Worm (Caenorhabditis elegans) whole organism, young adult: ENCODE data around the gene ZK418.5.

Experiments used
- B0035.1 ChIP-seq: sonication (generic microtip); optimal IDR thresholded peaks from 2 replicates; lab custom pipeline; 2016; ENCODE audit warnings: missing genetic modification characterization, mild to moderate bottlenecking, missing compliant biosample characterization, missing genotype, missing genetic modification reagents
- C06A6.2 ChIP-seq: fragments of 200-800 bp; sonication (Bioruptor generic); conservative IDR thresholded peaks from 2 replicates; pipeline ENCODE4 v1.3.6; 2022; ENCODE audit warnings: missing genetic modification characterization, missing compliant biosample characterization
- F10E7.11 ChIP-seq: sonication (generic microtip); optimal IDR thresholded peaks from 2 replicates; lab custom pipeline; 2017; ENCODE audit warnings: mild to moderate bottlenecking, missing genetic modification characterization, moderate library complexity, missing compliant biosample characterization
- F37B4.10 ChIP-seq: fragments of 200-800 bp; sonication (Bioruptor generic); IDR thresholded peaks from 2 replicates; pipeline ENCODE4 v1.3.6; 2022; ENCODE audit warnings: missing genetic modification characterization, missing compliant biosample characterization
- F49E8.2 ChIP-seq: sonication (generic microtip); optimal IDR thresholded peaks from 3 replicates; lab custom pipeline; 2017; ENCODE audit warnings: missing genetic modification characterization, mild to moderate bottlenecking, missing compliant biosample characterization, antibody characterized with exemption, moderate library complexity; ENCODE audit not compliant: insufficient read depth
- F55B11.4 ChIP-seq: sonication (generic microtip); optimal IDR thresholded peaks from 2 replicates; lab custom pipeline; 2016; ENCODE audit warnings: missing compliant biosample characterization, missing genetic modification characterization, borderline replicate concordance; ENCODE audit not compliant: insufficient read depth
- F57A8.1 ChIP-seq: fragments of 200-800 bp; sonication (Bioruptor generic); optimal IDR thresholded peaks from 2 replicates; lab custom pipeline; 2018; ENCODE audit warnings: mild to moderate bottlenecking, missing genetic modification characterization, moderate library complexity, missing compliant biosample characterization
- F57C9.4 ChIP-seq: sonication (generic microtip); optimal IDR thresholded peaks from 2 replicates; lab custom pipeline; 2017; ENCODE audit warnings: mild to moderate bottlenecking, missing genetic modification characterization, missing compliant biosample characterization
- K12H6.12 ChIP-seq: fragments of 200-800 bp; sonication (Bioruptor generic); optimal IDR thresholded peaks from 2 replicates; lab custom pipeline; 2018; ENCODE audit warnings: mild to moderate bottlenecking, missing genetic modification characterization, missing compliant biosample characterization
- T26A5.8 ChIP-seq: sonication (generic microtip); optimal IDR thresholded peaks from 2 replicates; lab custom pipeline; 2016; ENCODE audit warnings: missing genetic modification characterization, missing compliant biosample characterization
- Y53G8AR.9 ChIP-seq: fragments of 200-800 bp; sonication (Bioruptor generic); conservative IDR thresholded peaks from 2 replicates; pipeline ENCODE4 v1.3.6; 2022; ENCODE audit warnings: missing genetic modification reagents, missing genetic modification characterization, missing compliant biosample characterization
- Y67H2A.10 ChIP-seq: fragments of 200-800 bp; sonication (Bioruptor generic); conservative IDR thresholded peaks from 2 replicates; pipeline ENCODE4 v1.3.6; 2022; ENCODE audit warnings: missing genetic modification reagents, missing genetic modification characterization, missing compliant biosample characterization
- Y79H2A.3 ChIP-seq: fragments of 200-800 bp; sonication (Bioruptor generic); conservative IDR thresholded peaks from 2 replicates; pipeline ENCODE4 v1.3.6; 2022; ENCODE audit warnings: missing genetic modification reagents, missing genetic modification characterization, missing compliant biosample characterization
- ZK185.1 ChIP-seq: sonication (generic microtip); optimal IDR thresholded peaks from 2 replicates; lab custom pipeline; 2016; ENCODE audit warnings: mild to moderate bottlenecking, missing genetic modification characterization, missing compliant biosample characterization; ENCODE audit not compliant: poor library complexity, severe bottlenecking
- akir-1 ChIP-seq: fragments of 200-800 bp; sonication (Bioruptor generic); optimal IDR thresholded peaks from 2 replicates; lab custom pipeline; 2018; ENCODE audit warnings: mild to moderate bottlenecking, missing genetic modification characterization, moderate library complexity, missing compliant biosample characterization
- aptf-2 ChIP-seq: fragments of 200-800 bp; sonication (Bioruptor generic); conservative IDR thresholded peaks from 2 replicates; pipeline ENCODE4 v1.3.6; 2022; ENCODE audit warnings: missing genetic modification reagents, missing genetic modification characterization, missing compliant biosample characterization
- attf-6 ChIP-seq: fragments of 200-800 bp; sonication (Bioruptor generic); IDR thresholded peaks from 2 replicates; pipeline ENCODE4 v1.3.6; 2022; ENCODE audit warnings: missing genetic modification reagents, missing genetic modification characterization, missing compliant biosample characterization
- cebp-2 ChIP-seq: fragments of 200-800 bp; sonication (Bioruptor generic); IDR thresholded peaks from 2 replicates; pipeline ENCODE4 v1.3.6; 2022; ENCODE audit warnings: missing genetic modification characterization, missing compliant biosample characterization
- ceh-40 ChIP-seq: fragments of 200-800 bp; sonication (Bioruptor generic); IDR thresholded peaks from 2 replicates; pipeline ENCODE4 v1.3.6; 2022; ENCODE audit warnings: missing genetic modification characterization, missing compliant biosample characterization
- chd-7 ChIP-seq: sonication (generic microtip); optimal IDR thresholded peaks from 2 replicates; lab custom pipeline; 2016; ENCODE audit warnings: mild to moderate bottlenecking, missing genetic modification characterization, moderate library complexity, missing compliant biosample characterization
- die-1 ChIP-seq: sonication (generic microtip); optimal IDR thresholded peaks from 2 replicates; lab custom pipeline; 2016; ENCODE audit warnings: missing genotype, mild to moderate bottlenecking, missing genetic modification characterization, missing compliant biosample characterization
- efl-1 ChIP-seq: fragments of 150-350 bp; optimal IDR thresholded peaks from 2 replicates; lab custom pipeline; 2014; ENCODE audit warnings: missing biosample characterization, missing genetic modification reagents, missing genetic modification characterization
- egl-18 ChIP-seq: fragments of 200-800 bp; sonication (Bioruptor generic); IDR thresholded peaks from 2 replicates; pipeline ENCODE4 v1.3.6; 2022; ENCODE audit warnings: missing genetic modification reagents, missing genetic modification characterization, missing compliant biosample characterization
- ekl-4 ChIP-seq: fragments of 200-800 bp; sonication (Bioruptor generic); IDR thresholded peaks from 2 replicates; pipeline ENCODE4 v1.3.6; 2022; ENCODE audit warnings: missing genetic modification reagents, missing genetic modification characterization, missing compliant biosample characterization
- ets-4 ChIP-seq: fragments of 200-800 bp; sonication (Bioruptor generic); optimal IDR thresholded peaks from 2 replicates; lab custom pipeline; 2018; ENCODE audit warnings: mild to moderate bottlenecking, missing genetic modification characterization, missing compliant biosample characterization
- fkh-3 ChIP-seq: sonication (generic microtip); optimal IDR thresholded peaks from 2 replicates; lab custom pipeline; 2016; ENCODE audit warnings: mild to moderate bottlenecking, missing genetic modification characterization, missing compliant biosample characterization
- gei-17 ChIP-seq: fragments of 200-800 bp; sonication (Bioruptor generic); optimal IDR thresholded peaks from 2 replicates; lab custom pipeline; 2018; ENCODE audit warnings: mild to moderate bottlenecking, missing genetic modification characterization, missing compliant biosample characterization
- him-1 ChIP-seq: sonication (generic microtip); optimal IDR thresholded peaks from 2 replicates; lab custom pipeline; 2016; ENCODE audit warnings: missing genotype, missing genetic modification reagents, missing genetic modification characterization, missing compliant biosample characterization
- hlh-12 ChIP-seq: sonication (generic microtip); optimal IDR thresholded peaks from 2 replicates; lab custom pipeline; 2016; ENCODE audit warnings: missing genetic modification characterization, missing compliant biosample characterization
- hlh-26 ChIP-seq: fragments of 200-800 bp; sonication (Bioruptor generic); conservative IDR thresholded peaks from 2 replicates; pipeline ENCODE4 v1.3.6; 2022; ENCODE audit warnings: missing genetic modification reagents, missing genetic modification characterization, missing compliant biosample characterization
- lin-35 ChIP-seq, 3 experiments: fragments of 150-350 bp in 2 of 3; sonication (generic microtip) in 1 of 3; optimal IDR thresholded peaks; 2 replicates each; lab custom pipeline; 2014 to 2018; ENCODE audit warnings: missing biosample characterization in 3 of 3, missing genetic modification characterization in 3 of 3, missing genetic modification reagents in 3 of 3
- lir-1 ChIP-seq: fragments of 200-800 bp; sonication (Bioruptor generic); conservative IDR thresholded peaks from 2 replicates; pipeline ENCODE4 v1.3.6; 2022; ENCODE audit warnings: missing genetic modification reagents, missing genetic modification characterization, missing compliant biosample characterization
- lsl-1 ChIP-seq: fragments of 200-800 bp; sonication (Bioruptor generic); optimal IDR thresholded peaks from 2 replicates; lab custom pipeline; 2018; ENCODE audit warnings: mild to moderate bottlenecking, missing genetic modification characterization, moderate library complexity, missing compliant biosample characterization
- mcd-1 ChIP-seq: fragments of 200-800 bp; sonication (Bioruptor generic); IDR thresholded peaks from 2 replicates; pipeline ENCODE4 v1.3.6; 2022; ENCODE audit warnings: missing genetic modification reagents, missing genetic modification characterization, missing compliant biosample characterization
- mes-4 ChIP-seq: sonication (generic microtip); optimal IDR thresholded peaks from 2 replicates; lab custom pipeline; 2016; ENCODE audit warnings: missing genotype, missing genetic modification characterization, missing compliant biosample characterization
- nhr-120 ChIP-seq: fragments of 200-800 bp; sonication (Bioruptor generic); IDR thresholded peaks from 2 replicates; pipeline ENCODE4 v1.3.6; 2022; ENCODE audit warnings: missing genetic modification characterization, missing compliant biosample characterization
- nhr-179 ChIP-seq: sonication (generic microtip); optimal IDR thresholded peaks from 2 replicates; lab custom pipeline; 2016; ENCODE audit warnings: mild to moderate bottlenecking, missing genetic modification characterization, missing compliant biosample characterization
- rcor-1 ChIP-seq: fragments of 200-800 bp; sonication (Bioruptor generic); IDR thresholded peaks from 2 replicates; pipeline ENCODE4 v1.3.6; 2022; ENCODE audit warnings: missing genetic modification reagents, missing genetic modification characterization, missing compliant biosample characterization
- repo-1 ChIP-seq: sonication (generic microtip); optimal IDR thresholded peaks from 2 replicates; lab custom pipeline; 2017; ENCODE audit warnings: mild to moderate bottlenecking, missing genetic modification characterization, missing compliant biosample characterization
- rpc-1 ChIP-seq, 2 experiments: fragments of 150-350 bp in 1 of 2; sonication (generic microtip) in 1 of 2; optimal IDR thresholded peaks; 2 replicates each; lab custom pipeline; 2014 to 2018; ENCODE audit warnings: missing biosample characterization in 1 of 2, missing genetic modification characterization in 1 of 2, missing genetic modification reagents in 1 of 2, missing genotype in 1 of 2
- snpc-4 ChIP-seq, 5 experiments: fragments of 150-350 bp in 1 of 5; sonication (generic microtip) in 4 of 5; optimal IDR thresholded peaks; 2 replicates each; lab custom pipeline; 2014 to 2018; ENCODE audit warnings: missing genetic modification characterization in 5 of 5, missing biosample characterization in 3 of 5, antibody characterized with exemption in 2 of 5, mild to moderate bottlenecking in 2 of 5, missing compliant biosample characterization in 2 of 5, missing genotype in 2 of 5, moderate library complexity in 2 of 5, missing genetic modification reagents in 1 of 5
- somi-1 ChIP-seq: fragments of 200-800 bp; sonication (Bioruptor generic); optimal IDR thresholded peaks from 2 replicates; lab custom pipeline; 2018; ENCODE audit warnings: mild to moderate bottlenecking, missing genetic modification characterization, missing compliant biosample characterization
- tbp1 ChIP-seq: fragments of 200-800 bp; sonication (Bioruptor generic); optimal IDR thresholded peaks from 2 replicates; lab custom pipeline; 2018; ENCODE audit warnings: mild to moderate bottlenecking, missing genetic modification characterization, missing compliant biosample characterization
- unc-62 ChIP-seq: fragments of 150-350 bp; optimal IDR thresholded peaks from 2 replicates; lab custom pipeline; 2014; ENCODE audit warnings: missing biosample characterization, missing genetic modification reagents, missing genetic modification characterization
- zfh-2 ChIP-seq: fragments of 200-800 bp; sonication (Bioruptor generic); conservative IDR thresholded peaks from 2 replicates; pipeline ENCODE4 v1.3.6; 2022; ENCODE audit warnings: missing genetic modification reagents, missing genetic modification characterization, missing compliant biosample characterization
- ztf-18 ChIP-seq: sonication (generic microtip); optimal IDR thresholded peaks from 2 replicates; lab custom pipeline; 2016; ENCODE audit warnings: missing genotype, mild to moderate bottlenecking, missing genetic modification characterization, missing compliant biosample characterization
- ztf-28 ChIP-seq: fragments of 200-800 bp; sonication (Bioruptor generic); IDR thresholded peaks from 2 replicates; pipeline ENCODE4 v1.3.6; 2022; ENCODE audit warnings: missing genetic modification reagents, missing genetic modification characterization, missing compliant biosample characterization

ZK418.5 gene

DNA sequence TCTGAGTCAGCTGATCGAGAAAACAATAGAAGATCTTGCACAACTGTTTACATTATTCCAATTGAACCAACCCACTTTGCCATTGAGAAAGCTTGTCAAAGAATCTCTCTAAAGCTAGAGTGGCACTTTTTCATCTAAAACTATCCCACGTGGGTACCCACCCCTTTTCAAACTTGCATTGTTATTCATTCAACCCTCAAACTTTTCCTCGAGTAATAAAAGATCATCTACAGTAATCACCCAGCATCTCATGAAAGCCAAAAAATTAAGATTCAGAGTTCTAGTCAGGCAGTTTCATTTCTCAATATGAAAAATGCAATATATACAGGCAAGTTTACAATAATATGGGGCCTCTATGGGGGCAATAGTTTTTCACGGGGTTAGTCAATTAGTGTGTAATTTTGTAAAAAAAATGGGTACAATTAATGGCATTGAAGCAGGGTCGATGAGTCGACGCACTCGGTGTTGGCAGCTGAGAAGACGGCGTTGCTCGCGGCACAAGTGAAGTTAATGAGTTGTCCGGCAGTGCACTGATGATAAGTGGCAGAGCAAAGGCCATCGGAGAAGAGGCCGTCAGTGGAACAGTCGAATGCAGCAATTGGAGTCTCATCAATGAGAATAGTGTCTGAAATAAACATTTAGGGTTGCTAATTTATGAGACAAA lies 28.3 kb upstream of the ZK418.5 start (continued):
- TF ChIP-seq ets-4: no peak
- no peak for TF ChIP-seq T26A5.8 (tag; lab: Kevin White, UChicago)
- TF ChIP-seq F37B4.10 (GFP tag; lab: Robert Waterston, UW): no peak
- peak; percentile 88 for TF ChIP-seq F49E8.2 (tag; lab: Kevin White, UChicago)
- TF ChIP-seq Y67H2A.10 (GFP tag; lab: Robert Waterston, UW): no peak
- TF ChIP-seq attf-6 (GFP tag; lab: Robert Waterston, UW): peak; percentile 90
- no peak for TF ChIP-seq fkh-3 (tag; lab: Kevin White, UChicago)
- peak; percentile 78; the same call in 1 of the 2 replicates for TF ChIP-seq rcor-1 (GFP tag; lab: Robert Waterston, UW)
- no peak for TF ChIP-seq C06A6.2
- TF ChIP-seq lir-1: peak; percentile 23; the same call in 1 of the 2 replicates
- no peak for TF ChIP-seq nhr-179
- no peak for TF ChIP-seq nhr-120 (GFP tag; lab: Robert Waterston, UW)
- no peak for TF ChIP-seq F57C9.4
- no peak for TF ChIP-seq F57A8.1 (GFP tag; lab: Kevin White, UChicago)
- no peak for TF ChIP-seq aptf-2 (GFP tag; lab: Robert Waterston, UW)
- TF ChIP-seq ZK185.1 (tag; lab: Kevin White, UChicago): no peak
- TF ChIP-seq snpc-4 (GFP tag; optimal IDR thresholded peaks at IDR 0.05; lab: Kevin White, UChicago): peak; percentile 37
- TF ChIP-seq snpc-4 (tag; optimal IDR thresholded peaks at IDR 0.05; lab: Kevin White, UChicago): peak in 1 of 4 experiments; percentile 71
- TF ChIP-seq mes-4 (tag; lab: Kevin White, UChicago): no peak
- TF ChIP-seq chd-7 (tag; lab: Kevin White, UChicago): peak; percentile 16
- TF ChIP-seq K12H6.12: no peak
- no peak for TF ChIP-seq akir-1
- TF ChIP-seq hlh-26 (GFP tag; lab: Robert Waterston, UW): no peak
- no peak for TF ChIP-seq die-1 (tag; lab: Kevin White, UChicago)
- TF ChIP-seq zfh-2 (GFP tag; lab: Robert Waterston, UW): no peak
- TF ChIP-seq rpc-1 (optimal IDR thresholded peaks at IDR 0.05; lab: Kevin White, UChicago): no peak
- peak; percentile 6 for TF ChIP-seq rpc-1 (tag; optimal IDR thresholded peaks at IDR 0.05; lab: Kevin White, UChicago)
- TF ChIP-seq F55B11.4 (tag; lab: Kevin White, UChicago): no peak
- TF ChIP-seq lin-35 (GFP tag; optimal IDR thresholded peaks at IDR 0.05; lab: Kevin White, UChicago): no peak
- TF ChIP-seq Y79H2A.3 (GFP tag; lab: Robert Waterston, UW): peak; percentile 95
- TF ChIP-seq ztf-28 (GFP tag; lab: Robert Waterston, UW): no peak
- peak; percentile 8 for TF ChIP-seq him-1 (tag; lab: Kevin White, UChicago)
- TF ChIP-seq egl-18 (GFP tag; lab: Robert Waterston, UW): no peak
- peak; percentile 43 for TF ChIP-seq repo-1 (tag; lab: Kevin White, UChicago)
- TF ChIP-seq tbp1 (GFP tag; lab: Kevin White, UChicago): peak; percentile 35
- peak; percentile 51 for TF ChIP-seq efl-1
- peak; percentile 59 for TF ChIP-seq lsl-1 (GFP tag; lab: Kevin White, UChicago)
- TF ChIP-seq F10E7.11 (tag; lab: Kevin White, UChicago): peak; percentile 70
- TF ChIP-seq hlh-12 (tag; lab: Kevin White, UChicago): no peak
- TF ChIP-seq cebp-2 (GFP tag; lab: Robert Waterston, UW): no peak
- TF ChIP-seq gei-17 (GFP tag; lab: Kevin White, UChicago): no peak
- TF ChIP-seq ceh-40: no peak
- TF ChIP-seq unc-62 (GFP tag; lab: Kevin White, UChicago): no peak
- TF ChIP-seq ztf-18 (tag; lab: Kevin White, UChicago): peak; percentile 38
- TF ChIP-seq mcd-1 (GFP tag; lab: Robert Waterston, UW): no peak
- peak; percentile 83 for TF ChIP-seq Y53G8AR.9
- TF ChIP-seq somi-1: no peak
- peak; percentile 92 for TF ChIP-seq ekl-4
- TF ChIP-seq B0035.1 (tag; lab: Kevin White, UChicago): no peak
